Fruit fly (Drosophila melanogaster): ENCODE results near the gene CG9281.

Gene CG9281

DNA sequence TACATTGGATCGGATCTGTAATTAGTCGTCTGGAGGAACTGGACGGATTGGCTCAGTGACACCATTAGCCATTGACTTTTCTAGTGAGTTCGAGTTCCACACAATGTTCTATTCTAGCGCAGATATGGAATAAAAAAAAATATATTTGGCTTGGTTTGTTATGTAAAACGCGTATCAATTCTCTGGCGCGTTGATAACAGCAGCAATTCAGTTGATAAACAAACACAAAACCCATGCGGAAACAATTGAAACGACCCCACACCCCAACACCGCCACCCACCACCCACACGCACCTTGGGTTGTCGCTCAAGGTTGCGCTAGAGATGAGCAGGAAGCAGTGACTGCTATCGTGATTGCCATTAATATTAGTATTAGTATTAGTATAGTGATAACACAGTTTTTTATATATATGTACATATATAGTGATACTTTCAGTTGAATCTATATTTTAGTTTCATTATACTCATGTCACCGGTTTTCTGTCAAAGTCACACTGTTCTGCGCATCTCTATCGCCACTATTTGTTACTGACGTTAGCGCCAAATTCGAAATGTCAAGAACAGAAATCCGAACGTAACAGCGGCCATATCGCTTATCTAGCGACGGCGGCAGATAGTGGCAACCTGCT, 12.6 kb downstream of the CG9281 start (continued):
- peak; percentile 89 for TF ChIP-seq ATbp (GFP tag; optimal IDR thresholded peaks at IDR 0.05)
- TF ChIP-seq CG30431 (GFP tag; optimal IDR thresholded peaks at IDR 0.05) = peak; percentile 74
- peak; percentile 96 for TF ChIP-seq CG14014 (GFP tag; IDR thresholded peaks at IDR 0.05)
- peak; percentile 97 for TF ChIP-seq CG31441 (GFP tag; IDR thresholded peaks at IDR 0.05)
- peak; percentile 95 for TF ChIP-seq CG30403 (GFP tag; optimal IDR thresholded peaks at IDR 0.05)
- peak; percentile 89 for TF ChIP-seq croc (GFP tag; conservative IDR thresholded peaks at IDR 0.05)
- TF ChIP-seq cas (GFP tag; IDR thresholded peaks at IDR 0.05) = peak; percentile 92
- TF ChIP-seq kay (GFP tag; optimal IDR thresholded peaks at IDR 0.05) = peak; percentile 77
- TF ChIP-seq CG17612 (GFP tag; IDR thresholded peaks at IDR 0.05) = peak; percentile 75
- TF ChIP-seq Ets97D (GFP tag; optimal IDR thresholded peaks at IDR 0.05) = no peak
- no peak for TF ChIP-seq CG12744 (GFP tag; optimal IDR thresholded peaks at IDR 0.05)
- peak; percentile 76 for TF ChIP-seq jing (GFP tag; optimal IDR thresholded peaks at IDR 0.05)
- peak; percentile 93 for TF ChIP-seq E2f1 (GFP tag; IDR thresholded peaks at IDR 0.05)
- TF ChIP-seq peb (GFP tag; IDR thresholded peaks at IDR 0.05) = peak; percentile 92
- TF ChIP-seq tap (tag; optimal IDR thresholded peaks at IDR 0.05) = peak; percentile 90
- TF ChIP-seq cg (GFP tag; optimal IDR thresholded peaks at IDR 0.05) = no peak
- peak; percentile 81 for TF ChIP-seq Hand (GFP tag; optimal IDR thresholded peaks at IDR 0.05)
- TF ChIP-seq MTF-1 (GFP tag; optimal IDR thresholded peaks at IDR 0.05; ENCODE audit: borderline replicate concordance) = peak; percentile 85
- TF ChIP-seq CG12659 (GFP tag; optimal IDR thresholded peaks at IDR 0.05) = peak; percentile 92
- TF ChIP-seq CG12104 (GFP tag; optimal IDR thresholded peaks at IDR 0.05) = peak; percentile 88
- peak; percentile 77 for TF ChIP-seq CG2875 (GFP tag; optimal IDR thresholded peaks at IDR 0.05)
- peak; percentile 87 for TF ChIP-seq CG14050 (GFP tag; IDR thresholded peaks at IDR 0.05)
- TF ChIP-seq tll (GFP tag; optimal IDR thresholded peaks at IDR 0.05) = no peak
- TF ChIP-seq CG8478 (optimal IDR thresholded peaks at IDR 0.05) = no peak
- peak; percentile 67 for TF ChIP-seq CG17802 (tag; optimal IDR thresholded peaks at IDR 0.05)
- peak; percentile 84 for TF ChIP-seq Sox100B (GFP tag; optimal IDR thresholded peaks at IDR 0.05)
- peak; percentile 73 for TF ChIP-seq CG11696 (GFP tag; IDR thresholded peaks at IDR 0.05)
- TF ChIP-seq kni (GFP tag; optimal IDR thresholded peaks at IDR 0.05) = no peak
- TF ChIP-seq CG12236 (GFP tag; optimal IDR thresholded peaks at IDR 0.05) = no peak
- peak; percentile 93 for TF ChIP-seq CG11456 (GFP tag; IDR thresholded peaks at IDR 0.05)
- peak; percentile 91 for TF ChIP-seq Sox102F (GFP tag; optimal IDR thresholded peaks at IDR 0.05)
- TF ChIP-seq ara (GFP tag; IDR thresholded peaks at IDR 0.05) = peak; percentile 90
- TF ChIP-seq CG6813 (GFP tag; optimal IDR thresholded peaks at IDR 0.05) = peak; percentile 87
- peak; percentile 68 to 91 for TF ChIP-seq dpn (GFP tag; optimal IDR thresholded peaks at IDR 0.05)
- peak; percentile 93 for TF ChIP-seq ap (GFP tag; IDR thresholded peaks at IDR 0.05)
- TF ChIP-seq CG4328 (GFP tag; optimal IDR thresholded peaks at IDR 0.05) = peak; percentile 83
- TF ChIP-seq CG8765 (GFP tag; IDR thresholded peaks at IDR 0.05) = peak; percentile 90
- TF ChIP-seq unc-4 (GFP tag; IDR thresholded peaks at IDR 0.05; ENCODE audit: partially characterized antibody) = peak; percentile 33
- TF ChIP-seq Aef1 (GFP tag; IDR thresholded peaks at IDR 0.05) = peak; percentile 95
- TF ChIP-seq gsb (GFP tag; IDR thresholded peaks at IDR 0.05) = peak; percentile 90
- no peak for TF ChIP-seq cad (GFP tag; optimal IDR thresholded peaks at IDR 0.05)
- peak; percentile 82 for TF ChIP-seq D19A (tag; optimal IDR thresholded peaks at IDR 0.05)
- peak; percentile 93 for TF ChIP-seq CG6175 (GFP tag; IDR thresholded peaks at IDR 0.05)
- TF ChIP-seq Hr78 (GFP tag; optimal IDR thresholded peaks at IDR 0.05) = peak in 1 of 2 experiments; percentile 72
- TF ChIP-seq slp2 (GFP tag; optimal IDR thresholded peaks at IDR 0.05) = peak; percentile 43
- TF ChIP-seq gfzf (GFP tag; optimal IDR thresholded peaks at IDR 0.05) = no peak
- peak; percentile 77 for TF ChIP-seq vfl (GFP tag; optimal IDR thresholded peaks at IDR 0.05)
- peak; percentile 83 for TF ChIP-seq sens (GFP tag)
- TF ChIP-seq CG7271 (tag; optimal IDR thresholded peaks at IDR 0.05) = peak; percentile 79
- TF ChIP-seq BtbVII (GFP tag; optimal IDR thresholded peaks at IDR 0.05) = peak; percentile 94

Data from whole organism, embryonic.